Worm (Caenorhabditis elegans) whole organism, L1 larva: ENCODE results near the gene gadr-2.
A peak's percentile ranks its signal among the peaks of the same experiment; 100 is the strongest.

ENCODE experiments used
- C04F5.9 ChIP-seq: sonication (generic microtip); optimal IDR thresholded peaks from 2 replicates; lab custom pipeline; 2016; ENCODE audit warnings: missing genetic modification characterization, missing compliant biosample characterization
- C16A3.4 ChIP-seq: fragments of 150-350 bp; optimal IDR thresholded peaks from 2 replicates; lab custom pipeline; 2014; ENCODE audit warnings: missing biosample characterization, missing genetic modification characterization
- aha-1 ChIP-seq: fragments of 150-350 bp; optimal IDR thresholded peaks from 2 replicates; lab custom pipeline; 2014; ENCODE audit warnings: missing biosample characterization, missing genetic modification characterization
- ama-1 ChIP-seq: fragments of 150-350 bp; optimal IDR thresholded peaks from 2 replicates; lab custom pipeline; 2014
- blmp-1 ChIP-seq: fragments of 150-350 bp; optimal IDR thresholded peaks from 2 replicates; lab custom pipeline; 2014; ENCODE audit warnings: missing biosample characterization, missing genetic modification characterization
- ceh-8 ChIP-seq: fragments of 200-800 bp; sonication (Bioruptor generic); optimal IDR thresholded peaks from 2 replicates; lab custom pipeline; 2018; ENCODE audit warnings: mild to moderate bottlenecking, missing genetic modification characterization, moderate library complexity, missing compliant biosample characterization
- ceh-82 ChIP-seq, 3 experiments: fragments of 150-350 bp in 1 of 3; sonication (generic microtip) in 2 of 3; optimal IDR thresholded peaks; 2 replicates each; lab custom pipeline; 2014 to 2017; ENCODE audit warnings: missing biosample characterization in 3 of 3, missing genetic modification characterization in 3 of 3
- ceh-88 ChIP-seq: fragments of 200-800 bp; sonication (Bioruptor generic); IDR thresholded peaks from 2 replicates; pipeline ENCODE4 v1.3.6; 2022; ENCODE audit warnings: missing genetic modification characterization, missing compliant biosample characterization
- dpl-1 ChIP-seq, 3 experiments: fragments of 150-350 bp in 2 of 3; sonication (generic microtip) in 1 of 3; optimal IDR thresholded peaks; 2 replicates each; lab custom pipeline; 2014 to 2017; ENCODE audit warnings: missing biosample characterization in 3 of 3, missing genetic modification characterization in 3 of 3, missing genetic modification reagents in 3 of 3
- dsc-1 ChIP-seq: sonication (generic microtip); optimal IDR thresholded peaks from 2 replicates; lab custom pipeline; 2016; ENCODE audit warnings: mild to moderate bottlenecking, missing genetic modification characterization, missing compliant biosample characterization
- efl-1 ChIP-seq, 4 experiments: fragments of 150-350 bp; optimal IDR thresholded peaks in 3 of 4; peaks in 1 of 4; 1 replicate in 1 of 4; 2 replicates in 3 of 4; lab custom pipeline; 2014; ENCODE audit warnings: missing biosample characterization in 2 of 4, missing genetic modification characterization in 2 of 4, missing genetic modification reagents in 2 of 4
- efl-3 ChIP-seq: fragments of 200-800 bp; sonication (Bioruptor generic); optimal IDR thresholded peaks from 2 replicates; lab custom pipeline; 2018; ENCODE audit warnings: mild to moderate bottlenecking, missing genetic modification characterization, missing compliant biosample characterization
- egl-13 ChIP-seq: sonication (generic microtip); optimal IDR thresholded peaks from 2 replicates; lab custom pipeline; 2016; ENCODE audit warnings: missing genotype, missing genetic modification reagents, missing genetic modification characterization, missing compliant biosample characterization
- egl-27 ChIP-seq, 2 experiments: fragments of 150-350 bp in 1 of 2; sonication (generic microtip); optimal IDR thresholded peaks; 3 replicates each; lab custom pipeline; 2017 to 2018; ENCODE audit warnings: missing biosample characterization in 2 of 2, missing genetic modification characterization in 2 of 2, missing genetic modification reagents in 2 of 2
- fkh-10 ChIP-seq: sonication (generic microtip); optimal IDR thresholded peaks from 2 replicates; lab custom pipeline; 2017; ENCODE audit warnings: missing biosample characterization, missing genetic modification reagents, missing genetic modification characterization
- fos-1 ChIP-seq: fragments of 150-350 bp; optimal IDR thresholded peaks from 2 replicates; lab custom pipeline; 2014; ENCODE audit warnings: missing biosample characterization, missing genetic modification characterization
- grh-1 ChIP-seq: fragments of 200-800 bp; sonication (Bioruptor generic); IDR thresholded peaks from 2 replicates; pipeline ENCODE4 v1.3.6; 2022; ENCODE audit warnings: missing genetic modification reagents, missing genetic modification characterization, missing compliant biosample characterization
- hlh-17 ChIP-seq: fragments of 200-800 bp; sonication (Bioruptor generic); optimal IDR thresholded peaks from 2 replicates; lab custom pipeline; 2018; ENCODE audit warnings: missing genetic modification characterization, mild to moderate bottlenecking, missing compliant biosample characterization, moderate library complexity, borderline replicate concordance
- hlh-4 ChIP-seq: sonication (generic microtip); optimal IDR thresholded peaks from 2 replicates; lab custom pipeline; 2016; ENCODE audit warnings: mild to moderate bottlenecking, missing genetic modification characterization, missing compliant biosample characterization
- hpl-2 ChIP-seq: fragments of 150-350 bp; optimal IDR thresholded peaks from 2 replicates; lab custom pipeline; 2014; ENCODE audit warnings: missing biosample characterization, missing genetic modification reagents, missing genetic modification characterization
- irx-1 ChIP-seq: sonication (generic microtip); optimal IDR thresholded peaks from 2 replicates; lab custom pipeline; 2016; ENCODE audit warnings: missing genetic modification characterization, missing compliant biosample characterization
- jun-1 ChIP-seq: fragments of 150-350 bp; optimal IDR thresholded peaks from 2 replicates; lab custom pipeline; 2014; ENCODE audit warnings: missing biosample characterization, missing genetic modification reagents, missing genetic modification characterization
- lin-13 ChIP-seq: fragments of 150-350 bp; optimal IDR thresholded peaks from 2 replicates; lab custom pipeline; 2014; ENCODE audit warnings: missing biosample characterization, missing genetic modification reagents, missing genetic modification characterization
- lin-35 ChIP-seq, 2 experiments: fragments of 150-350 bp; optimal IDR thresholded peaks; 2 replicates each; lab custom pipeline; 2014; ENCODE audit warnings: missing biosample characterization in 2 of 2, missing genetic modification characterization in 2 of 2, missing genetic modification reagents in 2 of 2
- lsy-2 ChIP-seq, 2 experiments: fragments of 150-350 bp; optimal IDR thresholded peaks; 2 replicates each; lab custom pipeline; 2014; ENCODE audit warnings: missing biosample characterization in 2 of 2, missing genetic modification characterization in 2 of 2
- mab-9 ChIP-seq: fragments of 200-800 bp; sonication (Bioruptor generic); IDR thresholded peaks from 2 replicates; pipeline ENCODE4 v1.3.6; 2022; ENCODE audit warnings: missing genetic modification reagents, missing genetic modification characterization, missing compliant biosample characterization
- nhr-12 ChIP-seq: sonication (generic microtip); optimal IDR thresholded peaks from 2 replicates; lab custom pipeline; 2017; ENCODE audit warnings: missing biosample characterization, missing genetic modification characterization
- nhr-20 ChIP-seq: sonication (generic microtip); optimal IDR thresholded peaks from 2 replicates; lab custom pipeline; 2016; ENCODE audit warnings: mild to moderate bottlenecking, missing genetic modification characterization, missing compliant biosample characterization
- nhr-47 ChIP-seq: sonication (generic microtip); optimal IDR thresholded peaks from 2 replicates; lab custom pipeline; 2016; ENCODE audit warnings: mild to moderate bottlenecking, missing genetic modification characterization, moderate library complexity, missing compliant biosample characterization
- nhr-76 ChIP-seq: sonication (generic microtip); optimal IDR thresholded peaks from 2 replicates; lab custom pipeline; 2017; ENCODE audit warnings: missing biosample characterization, missing genetic modification characterization
- nhr-77 ChIP-seq: fragments of 150-350 bp; optimal IDR thresholded peaks from 2 replicates; lab custom pipeline; 2014; ENCODE audit warnings: missing biosample characterization, missing genetic modification characterization
- rnt-1 ChIP-seq: sonication (generic microtip); optimal IDR thresholded peaks from 2 replicates; lab custom pipeline; 2016; ENCODE audit warnings: mild to moderate bottlenecking, missing genetic modification characterization, moderate library complexity, missing compliant biosample characterization
- snpc-4 ChIP-seq: fragments of 150-350 bp; optimal IDR thresholded peaks from 2 replicates; lab custom pipeline; 2014; ENCODE audit warnings: missing biosample characterization, missing genetic modification characterization
- sox-4 ChIP-seq: sonication (generic microtip); optimal IDR thresholded peaks from 2 replicates; lab custom pipeline; 2016; ENCODE audit warnings: missing genetic modification characterization, missing compliant biosample characterization
- swsn-7 ChIP-seq: sonication (generic microtip); optimal IDR thresholded peaks from 2 replicates; lab custom pipeline; 2016; ENCODE audit warnings: missing genetic modification characterization, missing compliant biosample characterization
- unc-130 ChIP-seq: fragments of 150-350 bp; optimal IDR thresholded peaks from 2 replicates; lab custom pipeline; 2017; ENCODE audit warnings: missing biosample characterization, missing genetic modification characterization, inconsistent platforms
- unc-30 ChIP-seq: sonication (generic microtip); optimal IDR thresholded peaks from 2 replicates; lab custom pipeline; 2017; ENCODE audit warnings: missing biosample characterization, missing genetic modification characterization
- unc-86 ChIP-seq: sonication (generic microtip); optimal IDR thresholded peaks from 2 replicates; lab custom pipeline; 2016; ENCODE audit warnings: missing genetic modification characterization, missing compliant biosample characterization
- vab-15 ChIP-seq: sonication (generic microtip); optimal IDR thresholded peaks from 2 replicates; lab custom pipeline; 2017; ENCODE audit warnings: missing genotype, mild to moderate bottlenecking, missing genetic modification characterization, missing compliant biosample characterization
- ztf-4 ChIP-seq: fragments of 150-350 bp; optimal IDR thresholded peaks from 2 replicates; lab custom pipeline; 2014; ENCODE audit warnings: missing biosample characterization, missing genetic modification characterization

Gene gadr-2

ce11 chrIV:9510439-9510838 is 25.5 kb upstream of the gadr-2 start, which contains the start of gene C33A12.4 (continued):
- TF ChIP-seq rnt-1 (tag; lab: Kevin White, UChicago) (no peak), irx-1 (tag; lab: Kevin White, UChicago) (no peak), nhr-77 (tag; lab: Kevin White, UChicago) (no peak), hlh-4 (no peak), ceh-82 (tag; optimal IDR thresholded peaks at IDR 0.05; lab: Kevin White, UChicago) (no peak), lsy-2 (tag; optimal IDR thresholded peaks at IDR 0.05; lab: Kevin White, UChicago) (no peak), nhr-76 (tag; lab: Kevin White, UChicago) (no peak), hpl-2 (GFP tag; lab: Kevin White, UChicago) (no peak), efl-3 (no peak), lin-13 (peak; percentile 5), swsn-7 (peak; percentile 5), nhr-12 (tag; lab: Kevin White, UChicago) (no peak), unc-86 (tag; lab: Kevin White, UChicago) (no peak), hlh-17 (GFP tag; lab: Kevin White, UChicago) (no peak), ceh-88 (GFP tag; lab: Robert Waterston, UW) (no peak), ztf-4 (tag; lab: Kevin White, UChicago) (peak; percentile 8), dpl-1 (GFP tag; optimal IDR thresholded peaks at IDR 0.05; lab: Kevin White, UChicago) (no peak), unc-130 (no peak), egl-13 (no peak), fkh-10 (GFP tag; lab: Kevin White, UChicago) (peak; percentile 24), unc-30 (tag; lab: Kevin White, UChicago) (no peak), efl-1 (optimal IDR thresholded peaks at IDR 0.05; lab: Kevin White, UChicago) (no peak), efl-1 (GFP tag; optimal IDR thresholded peaks at IDR 0.05 in 1 of 2; lab: Kevin White, UChicago) (peak in 1 of 2 experiments; percentile 62), jun-1 (tag; lab: Kevin White, UChicago) (no peak), fos-1 (peak; percentile 9), ceh-8 (GFP tag; lab: Kevin White, UChicago) (no peak), nhr-47 (tag; lab: Kevin White, UChicago) (peak; percentile 53), C04F5.9 (no peak), vab-15 (tag; lab: Kevin White, UChicago) (no peak), egl-27 (tag; optimal IDR thresholded peaks at IDR 0.05; lab: Kevin White, UChicago) (no peak), aha-1 (tag; lab: Kevin White, UChicago) (no peak), C16A3.4 (tag; lab: Kevin White, UChicago) (no peak)

- TF ChIP-seq nhr-20 (tag; lab: Kevin White, UChicago) (no peak), jun-1 (tag; lab: Kevin White, UChicago) (no peak), lin-35 (GFP tag; optimal IDR thresholded peaks at IDR 0.05; lab: Kevin White, UChicago) (peak in 1 of 2 experiments; percentile 22), grh-1 (GFP tag; lab: Robert Waterston, UW) (no peak), efl-1 (optimal IDR thresholded peaks at IDR 0.05; lab: Kevin White, UChicago) (peak; percentile 3 to 4), efl-1 (GFP tag; optimal IDR thresholded peaks at IDR 0.05 in 1 of 2; lab: Kevin White, UChicago) (peak in 1 of 2 experiments; percentile 91), mab-9 (GFP tag; lab: Robert Waterston, UW) (no peak), efl-3 (no peak), fkh-10 (GFP tag; lab: Kevin White, UChicago) (no peak), lin-13 (no peak), dpl-1 (GFP tag; optimal IDR thresholded peaks at IDR 0.05; lab: Kevin White, UChicago) (peak in 2 of 3 experiments; percentile 0 to 26), dsc-1 (tag; lab: Kevin White, UChicago) (no peak), snpc-4 (tag; lab: Kevin White, UChicago) (peak; percentile 32), hlh-4 (no peak), nhr-47 (tag; lab: Kevin White, UChicago) (no peak), sox-4 (tag; lab: Kevin White, UChicago) (no peak), ama-1 (lab: Kevin White, UChicago) (no peak), hlh-17 (GFP tag; lab: Kevin White, UChicago) (no peak), blmp-1 (tag; lab: Kevin White, UChicago) (peak; percentile 14)
These were observed 23.7 kb upstream of the gadr-2 start, which contains the start of gene ethe-1 for ce11 chrIV:9508612-9509011. ethe-1 (minus strand) TSS chrIV:9508761.
